Fruit fly (Drosophila melanogaster): ENCODE data around the gene CG6293.
A peak's percentile ranks its signal among the peaks of the same experiment; 100 is the strongest.

Gene CG6293

DNA sequence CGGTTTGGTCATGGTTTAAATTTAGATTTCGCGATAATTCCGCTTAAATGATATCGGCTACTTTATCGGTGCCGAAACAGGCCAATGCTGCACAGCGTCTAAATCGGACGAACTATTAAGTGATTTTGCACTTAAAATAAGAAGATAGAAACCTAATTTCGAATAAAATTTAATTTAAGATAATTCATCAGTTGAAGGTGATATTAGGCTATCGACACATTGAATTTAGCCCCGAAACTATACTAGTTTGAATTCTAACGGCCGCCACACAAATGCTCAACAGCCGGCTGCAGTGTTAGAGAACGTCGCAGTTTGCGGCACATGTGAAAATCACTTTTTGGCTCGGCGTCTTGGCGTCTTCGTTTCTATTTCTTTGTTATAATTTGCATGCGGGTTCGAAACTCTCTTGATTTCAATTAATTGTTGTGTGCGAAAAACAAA, 21.4 kb upstream of the CG6293 start, which contains the start of gene sle (continued):
- TF ChIP-seq CG13287 (GFP tag; IDR thresholded peaks at IDR 0.05; ENCODE audit: partially characterized antibody) = peak; percentile 68
- TF ChIP-seq ro (GFP tag; IDR thresholded peaks at IDR 0.05) = no peak
- TF ChIP-seq org-1 (GFP tag; optimal IDR thresholded peaks at IDR 0.05) = no peak
- TF ChIP-seq CG12219 (GFP tag; optimal IDR thresholded peaks at IDR 0.05) = no peak
- peak; percentile 38; the same call in 1 of the 2 replicates for TF ChIP-seq E2f1 (GFP tag; IDR thresholded peaks at IDR 0.05)
- TF ChIP-seq Stat92E (GFP tag; optimal IDR thresholded peaks at IDR 0.05) = peak in 1 of 3 experiments; percentile 29
- TF ChIP-seq kni (GFP tag; optimal IDR thresholded peaks at IDR 0.05) = no peak
- peak; percentile 29 for TF ChIP-seq CG6683 (GFP tag; optimal IDR thresholded peaks at IDR 0.05)
- peak; percentile 66 for TF ChIP-seq Bteb2 (GFP tag; optimal IDR thresholded peaks at IDR 0.05)
- no peak for TF ChIP-seq jing (GFP tag; optimal IDR thresholded peaks at IDR 0.05)
- no peak for TF ChIP-seq CG3726 (GFP tag; IDR thresholded peaks at IDR 0.05)
- peak; percentile 38; the same call in 1 of the 2 replicates for TF ChIP-seq Ptx1 (GFP tag; IDR thresholded peaks at IDR 0.05)
- 0 out of 3 replicates have a peak, but pooled peaks have one; percentile 17 for TF ChIP-seq tgo (GFP tag; IDR thresholded peaks at IDR 0.05)
- peak; percentile 59 for TF ChIP-seq pum (GFP tag; optimal IDR thresholded peaks at IDR 0.05)
- peak; percentile 14 for TF ChIP-seq Elba2 (GFP tag; optimal IDR thresholded peaks at IDR 0.05)
- TF ChIP-seq vvl (GFP tag; IDR thresholded peaks at IDR 0.05) = peak; percentile 31; the same call in 1 of the 2 replicates
- TF ChIP-seq az2 (GFP tag; optimal IDR thresholded peaks at IDR 0.05) = peak; percentile 43
- no peak for TF ChIP-seq Sry-β (GFP tag; optimal IDR thresholded peaks at IDR 0.05)
- TF ChIP-seq scrt (GFP tag; optimal IDR thresholded peaks at IDR 0.05) = peak; percentile 46
- no peak for TF ChIP-seq CG4730 (GFP tag; IDR thresholded peaks at IDR 0.05)
- TF ChIP-seq Aef1 (GFP tag; IDR thresholded peaks at IDR 0.05) = no peak
- TF ChIP-seq Six4 (GFP tag; optimal IDR thresholded peaks at IDR 0.05) = peak; percentile 9
- TF ChIP-seq dysf (GFP tag; IDR thresholded peaks at IDR 0.05) = peak; percentile 30; the same call in 1 of the 3 replicates
- no peak for TF ChIP-seq CG9215 (GFP tag; IDR thresholded peaks at IDR 0.05)
- TF ChIP-seq Hr51 (GFP tag; optimal IDR thresholded peaks at IDR 0.05) = peak in 1 of 2 experiments; percentile 36
- TF ChIP-seq Neu2 (GFP tag; optimal IDR thresholded peaks at IDR 0.05; ENCODE audit: borderline replicate concordance) = peak; percentile 92
- no peak for TF ChIP-seq Bgb (GFP tag; IDR thresholded peaks at IDR 0.05; ENCODE audit: partially characterized antibody)
- peak; percentile 47; the same call in 1 of the 2 replicates for TF ChIP-seq amos (GFP tag; IDR thresholded peaks at IDR 0.05; ENCODE audit: partially characterized antibody)
- peak; percentile 68 for TF ChIP-seq Dref (GFP tag; IDR thresholded peaks at IDR 0.05)
- no peak for TF ChIP-seq crol (GFP tag; IDR thresholded peaks at IDR 0.05)
- TF ChIP-seq CG17568 (GFP tag; optimal IDR thresholded peaks at IDR 0.05) = no peak
- TF ChIP-seq Lim3 (GFP tag; IDR thresholded peaks at IDR 0.05) = no peak
- TF ChIP-seq bigmax (GFP tag; optimal IDR thresholded peaks at IDR 0.05) = no peak
- no peak for TF ChIP-seq sr (GFP tag; IDR thresholded peaks at IDR 0.05)
- TF ChIP-seq bab2 (GFP tag; optimal IDR thresholded peaks at IDR 0.05) = peak; percentile 21
- no peak for TF ChIP-seq br (optimal IDR thresholded peaks at IDR 0.05)
- TF ChIP-seq CG11093 (GFP tag; IDR thresholded peaks at IDR 0.05) = no peak
- TF ChIP-seq Hand (GFP tag; optimal IDR thresholded peaks at IDR 0.05) = no peak
- TF ChIP-seq Gug (GFP tag; IDR thresholded peaks at IDR 0.05) = no peak
- peak; percentile 54 for TF ChIP-seq Hr3 (GFP tag; optimal IDR thresholded peaks at IDR 0.05)
- peak; percentile 43; the same call in 1 of the 3 replicates for TF ChIP-seq Doc3 (GFP tag; IDR thresholded peaks at IDR 0.05; ENCODE audit: partially characterized antibody)
- TF ChIP-seq CG43689 (GFP tag; IDR thresholded peaks at IDR 0.05) = no peak
- peak; percentile 80 for TF ChIP-seq CG2120 (GFP tag; optimal IDR thresholded peaks at IDR 0.05)
- no peak for TF ChIP-seq sisA (GFP tag; IDR thresholded peaks at IDR 0.05)
- peak; percentile 67 for TF ChIP-seq pzg (GFP tag; optimal IDR thresholded peaks at IDR 0.05)
- TF ChIP-seq zen (tag; optimal IDR thresholded peaks at IDR 0.05) = peak; percentile 64
- no peak for TF ChIP-seq oc (tag; optimal IDR thresholded peaks at IDR 0.05)
- peak; percentile 38; the same call in 1 of the 2 replicates for TF ChIP-seq Adf1 (GFP tag; IDR thresholded peaks at IDR 0.05)
- no peak for TF ChIP-seq yki (optimal IDR thresholded peaks at IDR 0.05)
- TF ChIP-seq cas (GFP tag; IDR thresholded peaks at IDR 0.05) = no peak
- peak; percentile 38 for TF ChIP-seq CG17802 (tag; optimal IDR thresholded peaks at IDR 0.05)

Measured in whole organism, embryonic.